Worm (Caenorhabditis elegans) whole organism, L1 larva: ENCODE data around the gene spig-3.
A peak's percentile ranks its signal among the peaks of the same experiment; 100 is the strongest.

Experiments used
- C34B4.2 ChIP-seq: sonication (generic microtip); optimal IDR thresholded peaks from 2 replicates; lab custom pipeline; 2017; ENCODE audit warnings: mild to moderate bottlenecking, missing genetic modification characterization, missing compliant biosample characterization
- Y116A8C.19 ChIP-seq: sonication (generic microtip); optimal IDR thresholded peaks from 2 replicates; lab custom pipeline; 2016; ENCODE audit warnings: missing compliant biosample characterization, missing genetic modification characterization, borderline replicate concordance
- aly-2 ChIP-seq: fragments of 150-350 bp; optimal IDR thresholded peaks from 2 replicates; lab custom pipeline; 2014; ENCODE audit warnings: missing biosample characterization, missing genetic modification characterization
- blmp-1 ChIP-seq: fragments of 150-350 bp; optimal IDR thresholded peaks from 2 replicates; lab custom pipeline; 2014; ENCODE audit warnings: missing biosample characterization, missing genetic modification characterization
- ceh-63 ChIP-seq: fragments of 200-800 bp; sonication (Bioruptor generic); optimal IDR thresholded peaks from 2 replicates; lab custom pipeline; 2018; ENCODE audit warnings: mild to moderate bottlenecking, missing genetic modification characterization, missing compliant biosample characterization
- ceh-8 ChIP-seq: fragments of 200-800 bp; sonication (Bioruptor generic); optimal IDR thresholded peaks from 2 replicates; lab custom pipeline; 2018; ENCODE audit warnings: mild to moderate bottlenecking, missing genetic modification characterization, moderate library complexity, missing compliant biosample characterization
- dpl-1 ChIP-seq, 3 experiments: fragments of 150-350 bp in 2 of 3; sonication (generic microtip) in 1 of 3; optimal IDR thresholded peaks; 2 replicates each; lab custom pipeline; 2014 to 2017; ENCODE audit warnings: missing biosample characterization in 3 of 3, missing genetic modification characterization in 3 of 3, missing genetic modification reagents in 3 of 3
- efl-1 ChIP-seq, 4 experiments: fragments of 150-350 bp; optimal IDR thresholded peaks in 3 of 4; peaks in 1 of 4; 1 replicate in 1 of 4; 2 replicates in 3 of 4; lab custom pipeline; 2014; ENCODE audit warnings: missing biosample characterization in 2 of 4, missing genetic modification characterization in 2 of 4, missing genetic modification reagents in 2 of 4
- efl-3 ChIP-seq: fragments of 200-800 bp; sonication (Bioruptor generic); optimal IDR thresholded peaks from 2 replicates; lab custom pipeline; 2018; ENCODE audit warnings: mild to moderate bottlenecking, missing genetic modification characterization, missing compliant biosample characterization
- egl-13 ChIP-seq: sonication (generic microtip); optimal IDR thresholded peaks from 2 replicates; lab custom pipeline; 2016; ENCODE audit warnings: missing genotype, missing genetic modification reagents, missing genetic modification characterization, missing compliant biosample characterization
- elt-2 ChIP-seq: sonication (generic microtip); optimal IDR thresholded peaks from 2 replicates; lab custom pipeline; 2016; ENCODE audit warnings: missing genetic modification characterization, mild to moderate bottlenecking, inconsistent platforms, missing compliant biosample characterization, missing genetic modification reagents
- fkh-10 ChIP-seq: sonication (generic microtip); optimal IDR thresholded peaks from 2 replicates; lab custom pipeline; 2017; ENCODE audit warnings: missing biosample characterization, missing genetic modification reagents, missing genetic modification characterization
- fkh-8 ChIP-seq: sonication (generic microtip); optimal IDR thresholded peaks from 2 replicates; lab custom pipeline; 2016; ENCODE audit warnings: mild to moderate bottlenecking, missing genetic modification characterization, missing compliant biosample characterization
- fos-1 ChIP-seq: fragments of 150-350 bp; optimal IDR thresholded peaks from 2 replicates; lab custom pipeline; 2014; ENCODE audit warnings: missing biosample characterization, missing genetic modification characterization
- grh-1 ChIP-seq: fragments of 200-800 bp; sonication (Bioruptor generic); IDR thresholded peaks from 2 replicates; pipeline ENCODE4 v1.3.6; 2022; ENCODE audit warnings: missing genetic modification reagents, missing genetic modification characterization, missing compliant biosample characterization
- irx-1 ChIP-seq: sonication (generic microtip); optimal IDR thresholded peaks from 2 replicates; lab custom pipeline; 2016; ENCODE audit warnings: missing genetic modification characterization, missing compliant biosample characterization
- isw-1 ChIP-seq: fragments of 200-800 bp; sonication (Bioruptor generic); IDR thresholded peaks from 2 replicates; pipeline ENCODE4 v1.3.6; 2022; ENCODE audit warnings: missing genetic modification characterization, missing compliant biosample characterization
- lin-15B ChIP-seq: fragments of 150-350 bp; sonication (generic microtip); optimal IDR thresholded peaks from 3 replicates; lab custom pipeline; 2014; ENCODE audit warnings: missing biosample characterization, missing genetic modification characterization
- lin-35 ChIP-seq, 2 experiments: fragments of 150-350 bp; optimal IDR thresholded peaks; 2 replicates each; lab custom pipeline; 2014; ENCODE audit warnings: missing biosample characterization in 2 of 2, missing genetic modification characterization in 2 of 2, missing genetic modification reagents in 2 of 2
- lin-39 ChIP-seq: fragments of 150-350 bp; optimal IDR thresholded peaks from 2 replicates; lab custom pipeline; 2014; ENCODE audit warnings: missing biosample characterization, missing genetic modification reagents, missing genetic modification characterization
- lir-3 ChIP-seq: sonication (generic microtip); optimal IDR thresholded peaks from 2 replicates; lab custom pipeline; 2016; ENCODE audit warnings: mild to moderate bottlenecking, missing genetic modification characterization, moderate library complexity, missing compliant biosample characterization; ENCODE audit not compliant: poor library complexity
- mep-1 ChIP-seq: fragments of 150-350 bp; optimal IDR thresholded peaks from 2 replicates; lab custom pipeline; 2014; ENCODE audit warnings: missing biosample characterization, missing genetic modification characterization
- nhr-237 ChIP-seq: fragments of 150-350 bp; optimal IDR thresholded peaks from 2 replicates; lab custom pipeline; 2014; ENCODE audit warnings: missing biosample characterization, missing genetic modification characterization
- nhr-28 ChIP-seq: fragments of 150-350 bp; optimal IDR thresholded peaks from 2 replicates; lab custom pipeline; 2014; ENCODE audit warnings: missing biosample characterization, missing genetic modification characterization
- nhr-47 ChIP-seq: sonication (generic microtip); optimal IDR thresholded peaks from 2 replicates; lab custom pipeline; 2016; ENCODE audit warnings: mild to moderate bottlenecking, missing genetic modification characterization, moderate library complexity, missing compliant biosample characterization
- nhr-71 ChIP-seq: sonication (generic microtip); optimal IDR thresholded peaks from 2 replicates; lab custom pipeline; 2016; ENCODE audit warnings: mild to moderate bottlenecking, missing genetic modification characterization, moderate library complexity, missing compliant biosample characterization
- nhr-90 ChIP-seq: sonication (generic microtip); optimal IDR thresholded peaks from 2 replicates; lab custom pipeline; 2016; ENCODE audit warnings: mild to moderate bottlenecking, missing genetic modification characterization, missing compliant biosample characterization; ENCODE audit not compliant: poor library complexity
- pax-3 ChIP-seq: fragments of 200-800 bp; sonication (Bioruptor generic); optimal IDR thresholded peaks from 2 replicates; lab custom pipeline; 2018; ENCODE audit warnings: mild to moderate bottlenecking, missing genetic modification characterization, moderate library complexity, missing compliant biosample characterization
- pqm-1 ChIP-seq: sonication (generic microtip); optimal IDR thresholded peaks from 3 replicates; lab custom pipeline; 2017; ENCODE audit warnings: missing biosample characterization, missing genetic modification characterization
- skn-1 ChIP-seq: fragments of 150-350 bp; optimal IDR thresholded peaks from 2 replicates; lab custom pipeline; 2014; ENCODE audit warnings: missing biosample characterization, missing genetic modification characterization
- snu-23 ChIP-seq: sonication (generic microtip); optimal IDR thresholded peaks from 2 replicates; lab custom pipeline; 2016; ENCODE audit warnings: missing genetic modification characterization, missing compliant biosample characterization
- sox-4 ChIP-seq: sonication (generic microtip); optimal IDR thresholded peaks from 2 replicates; lab custom pipeline; 2016; ENCODE audit warnings: missing genetic modification characterization, missing compliant biosample characterization
- sptf-1 ChIP-seq: fragments of 150-350 bp; optimal IDR thresholded peaks from 2 replicates; lab custom pipeline; 2014; ENCODE audit warnings: missing biosample characterization, missing genetic modification characterization
- swsn-7 ChIP-seq: sonication (generic microtip); optimal IDR thresholded peaks from 2 replicates; lab custom pipeline; 2016; ENCODE audit warnings: missing genetic modification characterization, missing compliant biosample characterization
- tbx-2 ChIP-seq: sonication (generic microtip); optimal IDR thresholded peaks from 2 replicates; lab custom pipeline; 2016; ENCODE audit warnings: missing genetic modification characterization, missing compliant biosample characterization
- unc-62 ChIP-seq: fragments of 150-350 bp; optimal IDR thresholded peaks from 2 replicates; lab custom pipeline; 2014; ENCODE audit warnings: missing biosample characterization, missing genetic modification reagents, missing genetic modification characterization
- unc-86 ChIP-seq: sonication (generic microtip); optimal IDR thresholded peaks from 2 replicates; lab custom pipeline; 2016; ENCODE audit warnings: missing genetic modification characterization, missing compliant biosample characterization
- unc-98 ChIP-seq: fragments of 200-800 bp; sonication (Bioruptor generic); IDR thresholded peaks from 2 replicates; pipeline ENCODE4 v1.3.6; 2022; ENCODE audit warnings: missing genetic modification characterization, missing compliant biosample characterization
- vab-15 ChIP-seq: sonication (generic microtip); optimal IDR thresholded peaks from 2 replicates; lab custom pipeline; 2017; ENCODE audit warnings: missing genotype, mild to moderate bottlenecking, missing genetic modification characterization, missing compliant biosample characterization
- zag-1 ChIP-seq: fragments of 150-350 bp; optimal IDR thresholded peaks from 2 replicates; lab custom pipeline; 2014; ENCODE audit warnings: missing biosample characterization, missing genetic modification characterization
- zip-4 ChIP-seq: fragments of 200-800 bp; sonication (Bioruptor generic); optimal IDR thresholded peaks from 2 replicates; lab custom pipeline; 2018; ENCODE audit warnings: mild to moderate bottlenecking, missing genetic modification characterization, moderate library complexity, missing compliant biosample characterization

Gene spig-3

DNA sequence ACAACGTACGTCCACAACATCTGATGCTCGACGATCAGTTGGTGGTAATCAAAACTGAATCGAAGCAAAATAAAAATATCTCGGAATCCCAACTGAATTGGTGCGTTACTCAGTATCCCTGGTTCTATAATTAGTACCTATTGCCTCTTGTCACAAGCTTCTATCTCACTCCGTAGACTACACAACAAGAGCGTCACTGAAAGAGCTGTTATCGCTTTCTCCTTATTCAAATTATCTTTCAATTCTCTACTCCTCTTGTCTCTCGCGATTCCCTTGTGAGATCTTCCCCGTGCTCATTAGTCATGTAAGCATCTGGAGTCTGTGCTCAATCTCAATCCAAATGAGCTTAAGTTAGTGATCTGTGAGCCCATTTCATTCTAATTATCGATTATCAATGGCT is 37.2 kb upstream of the spig-3 start, which contains the start of gene srm-6:
Gene srm-6, plus strand, starts transcription at position 301 of the 400 bp plus-strand sequence.
- TF ChIP-seq fos-1, result no peak
- TF ChIP-seq sptf-1 (tag; lab: Kevin White, UChicago), result no peak
- TF ChIP-seq nhr-47 (tag; lab: Kevin White, UChicago), result peak; percentile 3
- TF ChIP-seq nhr-237, result no peak
- no peak for TF ChIP-seq nhr-90 (tag; lab: Kevin White, UChicago)
- no peak for TF ChIP-seq pqm-1
- TF ChIP-seq isw-1 (GFP tag; lab: Robert Waterston, UW), result no peak
- no peak for TF ChIP-seq lin-15B (tag; lab: Kevin White, UChicago)
- TF ChIP-seq egl-13 (tag; lab: Kevin White, UChicago), result no peak
- TF ChIP-seq elt-2 (tag; lab: Kevin White, UChicago), result no peak
- peak; percentile 15 for TF ChIP-seq pax-3 (tag; lab: Kevin White, UChicago)
- no peak for TF ChIP-seq grh-1 (GFP tag; lab: Robert Waterston, UW)
- no peak for TF ChIP-seq skn-1 (tag; lab: Kevin White, UChicago)
- peak; percentile 40 for TF ChIP-seq fkh-8 (tag; lab: Kevin White, UChicago)
- TF ChIP-seq C34B4.2 (tag; lab: Kevin White, UChicago), result no peak
- no peak for TF ChIP-seq efl-3 (GFP tag; lab: Kevin White, UChicago)
- no peak for TF ChIP-seq aly-2
- no peak for TF ChIP-seq unc-62
- peak; percentile 15 for TF ChIP-seq nhr-71 (tag; lab: Kevin White, UChicago)
- TF ChIP-seq zag-1 (tag; lab: Kevin White, UChicago), result no peak
- TF ChIP-seq lin-35 (GFP tag; optimal IDR thresholded peaks at IDR 0.05; lab: Kevin White, UChicago), result no peak
- TF ChIP-seq swsn-7 (tag; lab: Kevin White, UChicago), result no peak
- no peak for TF ChIP-seq efl-1 (optimal IDR thresholded peaks at IDR 0.05; lab: Kevin White, UChicago)
- peak in 1 of 2 experiments; percentile 20 for TF ChIP-seq efl-1 (GFP tag; optimal IDR thresholded peaks at IDR 0.05 in 1 of 2; lab: Kevin White, UChicago)
- no peak for TF ChIP-seq sox-4 (tag; lab: Kevin White, UChicago)
- no peak for TF ChIP-seq ceh-63 (GFP tag; lab: Kevin White, UChicago)
- no peak for TF ChIP-seq unc-86 (tag; lab: Kevin White, UChicago)
- peak; percentile 69 for TF ChIP-seq ceh-8 (GFP tag; lab: Kevin White, UChicago)
- TF ChIP-seq dpl-1 (GFP tag; optimal IDR thresholded peaks at IDR 0.05; lab: Kevin White, UChicago), result no peak
- TF ChIP-seq, all 84 proteins: peak for 6

DNA sequence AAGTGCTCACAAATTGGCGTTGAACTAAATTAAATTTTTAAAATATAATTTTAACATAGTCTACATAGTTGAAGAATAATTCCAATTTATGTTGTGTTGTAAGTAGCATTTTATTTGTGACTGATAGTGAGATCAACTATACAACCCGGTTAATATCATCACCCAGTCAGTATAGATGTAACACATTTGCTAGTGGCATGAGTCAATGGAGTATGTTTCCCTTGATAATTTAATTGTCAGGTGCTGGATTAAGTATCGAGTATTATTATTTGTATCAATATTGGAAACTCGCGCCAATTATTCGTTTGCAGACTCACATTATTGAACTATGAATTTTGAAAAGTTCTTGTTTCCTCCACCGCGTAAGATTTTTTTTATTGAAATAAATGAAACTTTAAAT is 35.4 kb upstream of the spig-3 start, which contains the start of gene srm-5:
Gene srm-5, plus strand, starts transcription at position 301 of the 400 bp plus-strand sequence.
- peak; percentile 7 for TF ChIP-seq nhr-71 (tag; lab: Kevin White, UChicago)
- TF ChIP-seq Y116A8C.19, result no peak
- TF ChIP-seq ceh-63 (GFP tag; lab: Kevin White, UChicago), result no peak
- peak; percentile 28 for TF ChIP-seq fkh-8 (tag; lab: Kevin White, UChicago)
- TF ChIP-seq, all 84 proteins: peak for 2

- no peak for TF ChIP-seq tbx-2 (tag; lab: Kevin White, UChicago)
- TF ChIP-seq irx-1 (tag; lab: Kevin White, UChicago), result no peak
- TF ChIP-seq fkh-10, result no peak
- TF ChIP-seq snu-23, result no peak
- TF ChIP-seq zip-4 (GFP tag; lab: Kevin White, UChicago), result no peak
- TF ChIP-seq mep-1 (tag; lab: Kevin White, UChicago), result no peak
- TF ChIP-seq vab-15 (tag; lab: Kevin White, UChicago), result no peak
- TF ChIP-seq dpl-1 (GFP tag; optimal IDR thresholded peaks at IDR 0.05; lab: Kevin White, UChicago), result no peak
- TF ChIP-seq lir-3 (tag; lab: Kevin White, UChicago), result no peak
- TF ChIP-seq blmp-1 (tag; lab: Kevin White, UChicago), result no peak
- TF ChIP-seq unc-98 (GFP tag; lab: Robert Waterston, UW), result no peak
- no peak for TF ChIP-seq lin-39 (tag; lab: Kevin White, UChicago)
- TF ChIP-seq nhr-28 (tag; lab: Kevin White, UChicago), result no peak
These were observed 33.6 kb upstream of the spig-3 start, which contains the start of gene srm-4 for ce11 chrV:14333116-14333515. Gene srm-4 (plus strand): TSS chrV:14333416.
